Worm (Caenorhabditis elegans): ENCODE results near the gene ZK686.3.
A peak's percentile ranks its signal among the peaks of the same experiment; 100 is the strongest.

The ZK686.3 gene

DNA sequence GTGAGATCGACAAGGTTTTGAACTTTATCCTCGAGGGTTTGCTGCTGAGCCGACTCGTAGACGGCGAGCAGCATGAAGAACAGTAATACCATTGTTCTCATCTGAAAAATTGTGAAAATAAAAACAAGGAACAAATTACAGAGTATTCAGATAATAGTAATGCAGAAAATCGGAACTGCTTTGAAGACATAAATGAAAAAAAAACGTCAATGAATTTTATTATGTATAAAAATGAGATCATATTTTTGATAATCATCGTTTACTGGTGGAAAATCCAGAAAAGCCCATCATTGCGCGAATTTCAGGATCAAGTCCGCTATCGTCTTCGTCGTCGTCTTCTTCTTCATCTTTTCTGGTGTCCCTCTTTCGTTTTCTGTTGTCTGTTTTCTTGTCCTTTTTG, at the start of gene ZK686.3:
TSS of gene ZK686.3 (minus strand) at position 101 of the 400 bp plus-strand sequence.
- TF ChIP-seq mep-1 (tag; optimal IDR thresholded peaks at IDR 0.05) (no peak), unc-30 (tag; optimal IDR thresholded peaks at IDR 0.05) (no peak), fkh-4 (tag; optimal IDR thresholded peaks at IDR 0.05; ENCODE audit: borderline replicate concordance) (no peak), egl-13 (tag; optimal IDR thresholded peaks at IDR 0.05) (no peak), lir-3 (tag; optimal IDR thresholded peaks at IDR 0.05; ENCODE audit: poor library complexity) (no peak), nhr-28 (tag; optimal IDR thresholded peaks at IDR 0.05) (no peak), lin-14 (GFP tag; optimal IDR thresholded peaks at IDR 0.05) (no peak), nhr-47 (tag; optimal IDR thresholded peaks at IDR 0.05) (no peak), lsy-2 (tag; optimal IDR thresholded peaks at IDR 0.05) (no peak), ztf-4 (tag; optimal IDR thresholded peaks at IDR 0.05) (no peak), nhr-20 (tag; optimal IDR thresholded peaks at IDR 0.05) (no peak), unc-62 (GFP tag; optimal IDR thresholded peaks at IDR 0.05) (no peak), ces-1 (GFP tag; optimal IDR thresholded peaks at IDR 0.05) (no peak), unc-98 (GFP tag; IDR thresholded peaks at IDR 0.05) (no peak), lin-35 (GFP tag; optimal IDR thresholded peaks at IDR 0.05) (no peak)

DNA sequence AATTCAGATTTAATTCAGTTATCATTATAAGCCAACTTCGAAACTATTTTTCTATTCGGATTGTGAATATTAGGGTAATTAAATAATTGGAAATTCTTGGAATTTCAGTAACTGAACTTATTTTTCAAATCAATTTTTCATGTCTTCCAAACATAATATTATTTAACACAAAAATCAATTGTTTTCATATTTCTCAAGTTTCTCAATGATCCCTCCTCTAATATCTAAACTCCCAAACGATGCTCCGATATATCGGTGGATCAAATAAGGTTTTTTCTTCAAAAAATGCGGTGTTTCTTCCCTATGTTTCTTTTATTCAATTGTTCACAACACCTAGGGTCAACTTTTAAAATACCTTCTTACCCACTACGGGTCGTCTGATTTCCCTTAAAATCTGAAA, 47.6 kb upstream of the ZK686.3 start:
- no peak for TF ChIP-seq lin-15B (tag; optimal IDR thresholded peaks at IDR 0.05)
- no peak for TF ChIP-seq isw-1 (GFP tag; IDR thresholded peaks at IDR 0.05)
- TF ChIP-seq elt-3 (tag; optimal IDR thresholded peaks at IDR 0.05) = no peak
- TF ChIP-seq fkh-4 (tag; optimal IDR thresholded peaks at IDR 0.05; ENCODE audit: borderline replicate concordance) = no peak
- TF ChIP-seq efl-1 (optimal IDR thresholded peaks at IDR 0.05) = no peak
- TF ChIP-seq efl-1 (GFP tag; optimal IDR thresholded peaks at IDR 0.05 in 1 of 2) = peak in 1 of 2 experiments; percentile 54
- TF ChIP-seq snu-23 (GFP tag; optimal IDR thresholded peaks at IDR 0.05) = no peak
- no peak for TF ChIP-seq fkh-8 (tag; optimal IDR thresholded peaks at IDR 0.05)
- no peak for TF ChIP-seq lsy-2 (tag; optimal IDR thresholded peaks at IDR 0.05)
- TF ChIP-seq mab-9 (GFP tag; IDR thresholded peaks at IDR 0.05) = no peak
- peak in 1 of 3 experiments; percentile 99 for TF ChIP-seq dpl-1 (GFP tag; optimal IDR thresholded peaks at IDR 0.05)

DNA sequence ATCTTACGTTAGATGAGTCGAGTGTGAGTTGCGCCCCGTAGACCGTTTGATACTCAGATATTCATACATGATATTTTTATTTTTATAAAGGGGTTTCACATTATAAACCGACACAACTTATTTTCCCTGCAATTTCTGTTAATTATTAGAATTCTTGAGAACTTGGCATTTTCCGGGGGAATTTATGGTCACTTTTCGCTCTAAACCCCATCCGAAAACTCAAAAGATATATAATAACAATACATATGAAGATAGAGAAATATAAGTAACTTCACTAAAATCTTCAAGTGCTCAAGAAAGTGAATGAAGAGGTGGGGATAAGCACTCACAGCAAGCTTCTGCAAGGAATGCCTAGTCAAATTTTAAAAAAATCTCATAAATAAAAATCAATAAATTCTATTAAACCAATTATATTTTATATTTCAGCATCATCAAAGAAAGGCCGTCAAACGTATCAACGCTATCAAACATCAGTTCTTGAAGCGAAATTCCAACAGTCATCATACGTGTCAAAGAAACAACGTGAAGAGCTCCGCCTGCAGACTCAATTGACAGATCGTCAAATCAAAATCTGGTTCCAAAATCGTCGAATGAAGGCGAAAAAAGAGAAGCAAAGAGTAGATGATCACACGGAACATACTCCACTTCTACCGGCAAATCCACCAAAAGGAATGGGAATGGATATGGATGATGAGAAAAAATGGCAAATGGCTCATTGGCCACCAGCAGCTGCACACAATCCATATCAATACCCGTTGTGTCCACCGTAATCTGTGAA, 46.9 kb upstream of the ZK686.3 start:
- peak in 1 of 3 experiments; percentile 82 for TF ChIP-seq dpl-1 (GFP tag; optimal IDR thresholded peaks at IDR 0.05)
- TF ChIP-seq nhr-85 (tag) = peak; percentile 3
- no peak for TF ChIP-seq Y116A8C.19 (tag; optimal IDR thresholded peaks at IDR 0.05; ENCODE audit: borderline replicate concordance)

DNA sequence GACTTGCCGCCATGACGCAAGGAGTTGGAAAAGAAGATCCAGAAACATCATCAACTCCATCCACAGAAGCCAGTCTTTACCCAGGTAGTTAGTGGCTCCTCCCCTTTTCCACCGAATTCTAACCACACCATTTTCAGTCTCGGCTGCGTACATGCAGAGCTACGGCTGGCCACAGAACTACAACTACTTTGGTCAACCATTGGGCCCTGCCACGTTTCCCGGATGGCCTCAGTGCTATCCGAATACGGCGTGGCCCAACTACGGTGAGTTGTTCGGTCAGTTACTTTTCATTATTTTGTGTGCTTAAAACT, 46.1 kb upstream of the ZK686.3 start:
- TF ChIP-seq lin-14 (GFP tag; optimal IDR thresholded peaks at IDR 0.05) = no peak
- no peak for TF ChIP-seq sup-37 (GFP tag; optimal IDR thresholded peaks at IDR 0.05)
- TF ChIP-seq fkh-8 (tag; optimal IDR thresholded peaks at IDR 0.05) = no peak
- TF ChIP-seq C04F5.9 (tag; optimal IDR thresholded peaks at IDR 0.05) = no peak
- TF ChIP-seq ces-1 (GFP tag; optimal IDR thresholded peaks at IDR 0.05) = no peak
- TF ChIP-seq mef-2 (tag; optimal IDR thresholded peaks at IDR 0.05) = no peak
- TF ChIP-seq nhr-85 (tag) = no peak
- no peak for TF ChIP-seq skn-1 (tag; optimal IDR thresholded peaks at IDR 0.05)
- no peak for TF ChIP-seq blmp-1 (tag; optimal IDR thresholded peaks at IDR 0.05)
- no peak for TF ChIP-seq ceh-63 (GFP tag; optimal IDR thresholded peaks at IDR 0.05)
- no peak for TF ChIP-seq F16B12.6 (tag; optimal IDR thresholded peaks at IDR 0.05)
- no peak for TF ChIP-seq C16A3.4 (tag; optimal IDR thresholded peaks at IDR 0.05)
- no peak for TF ChIP-seq xbp-1 (tag; optimal IDR thresholded peaks at IDR 0.05)
- TF ChIP-seq rnt-1 (tag; optimal IDR thresholded peaks at IDR 0.05) = no peak
- no peak for TF ChIP-seq pqm-1 (tag; optimal IDR thresholded peaks at IDR 0.05)
- no peak for TF ChIP-seq mep-1 (tag; optimal IDR thresholded peaks at IDR 0.05)
- TF ChIP-seq fkh-10 (GFP tag; optimal IDR thresholded peaks at IDR 0.05) = no peak
- no peak for TF ChIP-seq hlh-17 (GFP tag; optimal IDR thresholded peaks at IDR 0.05; ENCODE audit: borderline replicate concordance)

Measured in whole organism, L1 larva.